Fruit fly (Drosophila melanogaster) whole organism, adult: Measurements from ENCODE around the gene CG42637.

Experiments
- CG11617 ChIP-seq: fragments of 200-800 bp; sonication (Bioruptor generic); optimal IDR thresholded peaks from 2 replicates; lab custom pipeline; 2017; ENCODE audit warnings: mild to moderate bottlenecking, missing biosample characterization, missing genetic modification reagents, missing genetic modification characterization
- CG12768 ChIP-seq: fragments of 200-800 bp; sonication (Bioruptor generic); optimal IDR thresholded peaks from 2 replicates; lab custom pipeline; 2017; ENCODE audit warnings: missing biosample characterization, missing genetic modification characterization, mild to moderate bottlenecking, moderate library complexity, missing genetic modification reagents
- CG14711 ChIP-seq: fragments of 200-800 bp; sonication (Bioruptor generic); optimal IDR thresholded peaks from 2 replicates; lab custom pipeline; 2018; ENCODE audit warnings: missing biosample characterization, mild to moderate bottlenecking, missing genetic modification characterization, moderate library complexity
- CG1620 ChIP-seq: fragments of 200-800 bp; sonication (Bioruptor generic); optimal IDR thresholded peaks from 2 replicates; lab custom pipeline; 2016; ENCODE audit warnings: missing biosample characterization, missing genetic modification characterization
- Clk ChIP-seq: fragments of 200-800 bp; sonication (Bioruptor generic); optimal IDR thresholded peaks from 2 replicates; lab custom pipeline; 2017; ENCODE audit warnings: missing biosample characterization, missing genetic modification characterization
- Crg-1 ChIP-seq: fragments of 200-800 bp; sonication (Bioruptor generic); optimal IDR thresholded peaks from 2 replicates; lab custom pipeline; 2016; ENCODE audit warnings: missing biosample characterization, missing genetic modification characterization
- Hr96 ChIP-seq: fragments of 200-800 bp; sonication (Bioruptor generic); optimal IDR thresholded peaks from 2 replicates; lab custom pipeline; 2016; ENCODE audit warnings: missing biosample characterization, missing genetic modification characterization
- Mnt ChIP-seq: fragments of 200-800 bp; sonication (Bioruptor generic); optimal IDR thresholded peaks from 2 replicates; lab custom pipeline; 2016; ENCODE audit warnings: missing biosample characterization, mild to moderate bottlenecking, missing genetic modification characterization
- cnc ChIP-seq, 2 experiments: fragments of >200 bp; optimal IDR thresholded peaks; 2 replicates each; lab custom pipeline; 2017
- pad ChIP-seq: fragments of 200-800 bp; sonication (Bioruptor generic); optimal IDR thresholded peaks from 3 replicates; lab custom pipeline; 2017; ENCODE audit warnings: missing biosample characterization, missing genetic modification characterization, mild to moderate bottlenecking, moderate library complexity, missing genetic modification reagents
- tj ChIP-seq: fragments of 200-800 bp; sonication (Bioruptor generic); optimal IDR thresholded peaks from 3 replicates; lab custom pipeline; 2017; ENCODE audit warnings: missing biosample characterization, mild to moderate bottlenecking, missing genetic modification characterization, moderate library complexity
- toe ChIP-seq: fragments of 200-800 bp; sonication (Bioruptor generic); optimal IDR thresholded peaks from 2 replicates; lab custom pipeline; 2016; ENCODE audit warnings: missing biosample characterization, missing genetic modification characterization

DNA sequence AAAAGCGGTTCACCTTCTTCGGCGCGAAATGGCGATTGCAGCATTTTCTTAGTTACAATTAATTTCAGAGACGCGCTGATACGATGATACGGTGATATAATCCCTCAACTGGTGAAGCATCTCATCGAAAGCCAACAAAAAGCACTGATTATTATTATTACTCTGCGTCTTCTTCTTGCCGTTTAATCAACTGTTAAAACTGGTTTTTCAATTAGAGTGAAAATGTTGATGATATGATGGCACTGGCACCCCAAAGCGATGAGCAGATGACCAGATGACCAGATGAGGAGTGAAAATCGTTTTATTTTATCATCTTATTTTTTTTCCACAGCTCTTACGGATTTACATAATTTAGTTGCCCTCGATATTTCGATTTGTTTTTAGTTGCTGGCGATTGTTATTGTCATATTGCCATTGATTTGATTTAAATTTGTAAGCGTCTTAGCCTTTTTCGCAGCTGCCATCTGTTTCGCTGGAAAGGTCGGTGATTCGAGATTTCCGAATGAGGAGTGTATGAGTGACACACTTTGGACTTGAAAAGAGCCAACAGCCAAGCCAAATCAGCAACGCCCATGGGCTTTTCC, 95.9 kb downstream of the CG42637 start:
- TF ChIP-seq tj (GFP tag; lab: Kevin White, UChicago) (no peak), Mnt (GFP tag; lab: Kevin White, UChicago) (no peak), CG14711 (tag; lab: Kevin White, UChicago) (no peak), cnc (optimal IDR thresholded peaks at IDR 0.05; lab: Kevin White, UChicago) (no peak), Crg-1 (GFP tag; lab: Kevin White, UChicago) (no peak), CG1620 (GFP tag; lab: Kevin White, UChicago) (no peak), pad (GFP tag; lab: Kevin White, UChicago) (no peak), Hr96 (GFP tag; lab: Kevin White, UChicago) (no peak), Clk (GFP tag; lab: Kevin White, UChicago) (no peak), CG11617 (GFP tag; lab: Kevin White, UChicago) (no peak), CG12768 (no peak), toe (GFP tag; lab: Kevin White, UChicago) (no peak)
